Fruit fly (Drosophila melanogaster): ENCODE results near the gene Poxm.

Poxm gene

DNA sequence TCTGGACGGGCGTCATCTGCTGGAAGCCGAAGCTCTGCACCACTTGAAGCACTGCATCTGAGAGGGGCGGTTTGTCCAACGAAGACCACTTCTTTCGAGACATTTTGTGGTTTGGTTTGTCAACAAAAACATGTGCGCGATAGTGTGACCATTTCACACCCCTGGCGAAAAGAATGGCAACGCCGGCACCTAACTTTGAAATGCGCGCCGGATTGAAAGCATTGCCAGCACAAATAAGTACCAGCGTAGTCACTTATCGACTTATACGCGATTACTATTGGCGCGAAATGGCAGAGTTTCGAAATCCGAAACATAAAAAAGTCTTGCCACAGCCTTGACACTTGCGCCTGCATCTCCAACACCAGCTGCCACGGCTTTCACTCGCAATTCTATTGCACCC, 63.9 kb downstream of the Poxm start, which contains the start of gene CG9630 (continued):
- TF ChIP-seq Hand (GFP tag; optimal IDR thresholded peaks at IDR 0.05) (no peak), CG9932 (GFP tag; IDR thresholded peaks at IDR 0.05) (no peak), CG17802 (tag; optimal IDR thresholded peaks at IDR 0.05) (no peak), B-H1 (GFP tag; IDR thresholded peaks at IDR 0.05) (no peak), gce (GFP tag; IDR thresholded peaks at IDR 0.05) (no peak), jumu (GFP tag; optimal IDR thresholded peaks at IDR 0.05) (no peak), Hmr (GFP tag; optimal IDR thresholded peaks at IDR 0.05) (no peak), btn (GFP tag; optimal IDR thresholded peaks at IDR 0.05) (no peak), CG8478 (optimal IDR thresholded peaks at IDR 0.05) (no peak), Ptx1 (GFP tag; IDR thresholded peaks at IDR 0.05) (no peak), z (GFP tag; IDR thresholded peaks at IDR 0.05) (no peak), bigmax (GFP tag; optimal IDR thresholded peaks at IDR 0.05) (peak; percentile 60), kah (GFP tag; optimal IDR thresholded peaks at IDR 0.05) (no peak), Sin3A (optimal IDR thresholded peaks at IDR 0.05) (peak; percentile 56), CG9437 (GFP tag; optimal IDR thresholded peaks at IDR 0.05) (no peak), ash1 (GFP tag; optimal IDR thresholded peaks at IDR 0.05) (no peak), unc-4 (GFP tag; IDR thresholded peaks at IDR 0.05; ENCODE audit: partially characterized antibody) (peak; percentile 70), CG18262 (tag; optimal IDR thresholded peaks at IDR 0.05) (no peak), nerfin-1 (tag; optimal IDR thresholded peaks at IDR 0.05) (no peak), CG15696 (tag; optimal IDR thresholded peaks at IDR 0.05) (no peak), gro (GFP tag; optimal IDR thresholded peaks at IDR 0.05) (no peak), CG32532 (GFP tag; IDR thresholded peaks at IDR 0.05) (no peak), CG10543 (GFP tag; optimal IDR thresholded peaks at IDR 0.05) (no peak), dysf (GFP tag; IDR thresholded peaks at IDR 0.05) (no peak), CG13624 (GFP tag; optimal IDR thresholded peaks at IDR 0.05) (no peak), CG9817 (tag; optimal IDR thresholded peaks at IDR 0.05) (no peak), CG9215 (GFP tag; IDR thresholded peaks at IDR 0.05) (peak; percentile 100), tna (GFP tag; IDR thresholded peaks at IDR 0.05; ENCODE audit: partially characterized antibody) (peak; percentile 31; the same call in 1 of the 2 replicates), ATbp (GFP tag; optimal IDR thresholded peaks at IDR 0.05) (no peak), MTF-1 (GFP tag; optimal IDR thresholded peaks at IDR 0.05; ENCODE audit: borderline replicate concordance) (no peak), Stat92E (GFP tag; optimal IDR thresholded peaks at IDR 0.05) (peak in 1 of 3 experiments; percentile 45), Ets65A (GFP tag) (no peak), CG6854 (GFP tag; optimal IDR thresholded peaks at IDR 0.05) (no peak), vfl (GFP tag; optimal IDR thresholded peaks at IDR 0.05) (no peak), ranshi (GFP tag; IDR thresholded peaks at IDR 0.05) (no peak), Xrp1 (GFP tag; IDR thresholded peaks at IDR 0.05) (no peak), CG1603 (tag; optimal IDR thresholded peaks at IDR 0.05) (peak; percentile 87), CG42726 (GFP tag; IDR thresholded peaks at IDR 0.05; ENCODE audit: partially characterized antibody) (no peak), onecut (GFP tag; IDR thresholded peaks at IDR 0.05) (no peak), Trl (optimal IDR thresholded peaks at IDR 0.05) (no peak), Trl (GFP tag; optimal IDR thresholded peaks at IDR 0.05) (no peak), Neu2 (GFP tag; optimal IDR thresholded peaks at IDR 0.05; ENCODE audit: borderline replicate concordance) (no peak), CG11695 (GFP tag; IDR thresholded peaks at IDR 0.05) (no peak), ab (GFP tag; optimal IDR thresholded peaks at IDR 0.05) (no peak), CG31224 (GFP tag; IDR thresholded peaks at IDR 0.05) (no peak), E2f1 (GFP tag; IDR thresholded peaks at IDR 0.05) (no peak), tap (tag; optimal IDR thresholded peaks at IDR 0.05) (no peak), CG10565 (GFP tag; optimal IDR thresholded peaks at IDR 0.05) (no peak), br (optimal IDR thresholded peaks at IDR 0.05) (no peak), CG2875 (GFP tag; optimal IDR thresholded peaks at IDR 0.05) (no peak), chn (GFP tag; optimal IDR thresholded peaks at IDR 0.05) (no peak), CG11085 (GFP tag; IDR thresholded peaks at IDR 0.05) (no peak), sd (tag; optimal IDR thresholded peaks at IDR 0.05) (no peak)
